Fruit fly (Drosophila melanogaster) whole organism, embryonic: ENCODE data around the gene CG15425.

Source experiments
- Atf-2 ChIP-seq: fragments of 200-800 bp; sonication (Bioruptor generic); optimal IDR thresholded peaks from 2 replicates; lab custom pipeline; 2016; ENCODE audit warnings: missing biosample characterization, missing genetic modification characterization
- CG10543 ChIP-seq: fragments of 200-800 bp; sonication (Bioruptor generic); optimal IDR thresholded peaks from 3 replicates; lab custom pipeline; 2017; ENCODE audit warnings: missing biosample characterization, mild to moderate bottlenecking, missing genetic modification characterization, moderate library complexity
- CG12155 ChIP-seq: fragments of 200-800 bp; sonication (Bioruptor generic); optimal IDR thresholded peaks from 3 replicates; lab custom pipeline; 2016; ENCODE audit warnings: missing biosample characterization, missing genetic modification characterization
- CG13775 ChIP-seq: fragments of 200-800 bp; sonication (Bioruptor generic); optimal IDR thresholded peaks from 3 replicates; lab custom pipeline; 2017; ENCODE audit warnings: missing biosample characterization, mild to moderate bottlenecking, missing genetic modification characterization
- CG17186 ChIP-seq: fragments of 200-800 bp; sonication (Bioruptor generic); optimal IDR thresholded peaks from 3 replicates; lab custom pipeline; 2017; ENCODE audit warnings: missing biosample characterization, missing genetic modification reagents, missing genetic modification characterization
- CG1792 ChIP-seq: fragments of 200-800 bp; sonication (Bioruptor generic); optimal IDR thresholded peaks from 2 replicates; lab custom pipeline; 2016; ENCODE audit warnings: missing biosample characterization, missing genetic modification characterization
- CG30431 ChIP-seq: fragments of 200-800 bp; sonication (Bioruptor generic); optimal IDR thresholded peaks from 2 replicates; lab custom pipeline; 2017; ENCODE audit warnings: missing biosample characterization, missing genetic modification characterization
- CG32532 ChIP-seq: fragments of 200-800 bp; sonication (Bioruptor generic); IDR thresholded peaks from 2 replicates; pipeline ENCODE4 v1.3.6; 2022; ENCODE audit warnings: missing biosample characterization, missing genetic modification characterization
- CG42726 ChIP-seq: fragments of 200-800 bp; sonication (Bioruptor generic); IDR thresholded peaks from 2 replicates; pipeline ENCODE4 v1.3.6; 2022; ENCODE audit warnings: missing biosample characterization, missing genetic modification characterization; ENCODE audit not compliant: partially characterized antibody
- CG4328 ChIP-seq: fragments of 200-800 bp; sonication (Bioruptor generic); optimal IDR thresholded peaks from 3 replicates; lab custom pipeline; 2017; ENCODE audit warnings: missing biosample characterization, missing genetic modification reagents, missing genetic modification characterization
- CG4404 ChIP-seq: fragments of 200-800 bp; sonication (Bioruptor generic); IDR thresholded peaks from 2 replicates; pipeline ENCODE4 v1.3.6; 2022; ENCODE audit warnings: missing biosample characterization, missing genetic modification characterization
- CG4617 ChIP-seq: fragments of 200-800 bp; sonication (Bioruptor generic); optimal IDR thresholded peaks from 3 replicates; lab custom pipeline; 2016; ENCODE audit warnings: missing biosample characterization, missing genetic modification characterization, borderline replicate concordance
- CG7372 ChIP-seq: fragments of 200-800 bp; sonication (Bioruptor generic); IDR thresholded peaks from 2 replicates; pipeline ENCODE4 v1.3.6; 2022; ENCODE audit warnings: missing biosample characterization, missing genetic modification characterization
- CG8388 ChIP-seq: fragments of 200-800 bp; sonication (Bioruptor generic); optimal IDR thresholded peaks from 2 replicates; lab custom pipeline; 2019; ENCODE audit warnings: missing biosample characterization, mild to moderate bottlenecking, missing genetic modification characterization, moderate library complexity
- CG9876 ChIP-seq: fragments of 200-800 bp; sonication (Bioruptor generic); optimal IDR thresholded peaks from 2 replicates; lab custom pipeline; 2016; ENCODE audit warnings: missing biosample characterization, missing genetic modification characterization
- CoRest ChIP-seq: fragments of 200-800 bp; sonication (Bioruptor generic); optimal IDR thresholded peaks from 3 replicates; lab custom pipeline; 2018; ENCODE audit warnings: missing biosample characterization, mild to moderate bottlenecking, missing genetic modification characterization, moderate library complexity
- Dfd ChIP-seq, 2 experiments: fragments of >200 bp; optimal IDR thresholded peaks; 2 replicates each; lab custom pipeline; 2017; ENCODE audit warnings: missing biosample characterization in 2 of 2, missing genetic modification characterization in 2 of 2
- Dp ChIP-seq: fragments of 200-800 bp; sonication (Bioruptor generic); optimal IDR thresholded peaks from 2 replicates; lab custom pipeline; 2018; ENCODE audit warnings: missing biosample characterization, mild to moderate bottlenecking, missing genetic modification characterization, moderate library complexity
- ERR ChIP-seq: fragments of 200-800 bp; sonication (Bioruptor generic); optimal IDR thresholded peaks from 2 replicates; lab custom pipeline; 2016; ENCODE audit warnings: missing biosample characterization, missing genetic modification characterization
- Eip74EF ChIP-seq, 2 experiments: fragments of 200-800 bp in 1 of 2; fragments of >200 bp in 1 of 2; sonication (Bioruptor generic) in 1 of 2; optimal IDR thresholded peaks; 2 replicates each; lab custom pipeline; 2017 to 2019; ENCODE audit warnings: missing biosample characterization in 2 of 2, missing genetic modification characterization in 2 of 2, mild to moderate bottlenecking in 1 of 2, moderate library complexity in 1 of 2
- Nf-YC ChIP-seq: fragments of 200-800 bp; optimal IDR thresholded peaks from 3 replicates; lab custom pipeline; 2019; ENCODE audit warnings: missing biosample characterization, mild to moderate bottlenecking, missing genetic modification characterization, moderate library complexity
- Oaz ChIP-seq: fragments of 200-800 bp; sonication (Bioruptor generic); IDR thresholded peaks from 2 replicates; pipeline ENCODE4 v1.3.6; 2022; ENCODE audit warnings: missing biosample characterization, missing genetic modification characterization
- Sin3A ChIP-seq: fragments of >200 bp; optimal IDR thresholded peaks from 2 replicates; lab custom pipeline; 2018
- TFAM ChIP-seq: fragments of 200-800 bp; sonication (Bioruptor generic); optimal IDR thresholded peaks from 2 replicates; lab custom pipeline; 2017; ENCODE audit warnings: missing biosample characterization, missing genetic modification characterization, inconsistent platforms
- Usf ChIP-seq: fragments of 200-800 bp; sonication (Bioruptor generic); optimal IDR thresholded peaks from 2 replicates; lab custom pipeline; 2017; ENCODE audit warnings: missing genotype, missing biosample characterization, missing genetic modification characterization
- amos ChIP-seq: fragments of 200-800 bp; sonication (Bioruptor generic); IDR thresholded peaks from 2 replicates; pipeline ENCODE4 v1.3.6; 2022; ENCODE audit warnings: missing biosample characterization, missing genetic modification characterization; ENCODE audit not compliant: partially characterized antibody
- aop ChIP-seq: fragments of 200-800 bp; sonication (Bioruptor generic); IDR thresholded peaks from 2 replicates; pipeline ENCODE4 v1.3.6; 2022; ENCODE audit warnings: missing biosample characterization, missing genetic modification characterization
- ash1 ChIP-seq: fragments of 200-800 bp; sonication (Bioruptor generic); optimal IDR thresholded peaks from 2 replicates; lab custom pipeline; 2018; ENCODE audit warnings: missing biosample characterization, mild to moderate bottlenecking, missing genetic modification characterization
- bcd ChIP-seq: fragments of 200-800 bp; sonication (Bioruptor generic); optimal IDR thresholded peaks from 2 replicates; lab custom pipeline; 2017; ENCODE audit warnings: missing biosample characterization, mild to moderate bottlenecking, missing genetic modification characterization
- br ChIP-seq: fragments of >200 bp; optimal IDR thresholded peaks from 2 replicates; lab custom pipeline; 2017
- corto ChIP-seq: fragments of 200-800 bp; sonication (Bioruptor generic); optimal IDR thresholded peaks from 2 replicates; lab custom pipeline; 2016; ENCODE audit warnings: missing biosample characterization, mild to moderate bottlenecking, missing genetic modification characterization, moderate library complexity
- crol ChIP-seq: fragments of 200-800 bp; sonication (Bioruptor generic); IDR thresholded peaks from 2 replicates; pipeline ENCODE4 v1.3.6; 2022; ENCODE audit warnings: missing biosample characterization, missing genetic modification characterization
- dati ChIP-seq: fragments of 200-800 bp; sonication (Bioruptor generic); IDR thresholded peaks from 2 replicates; pipeline ENCODE4 v1.3.6; 2022; ENCODE audit warnings: missing biosample characterization, missing genetic modification characterization
- dm ChIP-seq: fragments of 200-800 bp; sonication (Bioruptor generic); optimal IDR thresholded peaks from 3 replicates; lab custom pipeline; 2016; ENCODE audit warnings: missing biosample characterization, missing genetic modification characterization
- exex ChIP-seq: fragments of 200-800 bp; sonication (Bioruptor generic); optimal IDR thresholded peaks from 4 replicates; lab custom pipeline; 2018; ENCODE audit warnings: missing biosample characterization, mild to moderate bottlenecking, missing genetic modification characterization, moderate library complexity
- gce ChIP-seq: fragments of 200-800 bp; sonication (Bioruptor generic); IDR thresholded peaks from 3 replicates; pipeline ENCODE4 v1.3.6; 2022; ENCODE audit warnings: missing biosample characterization, missing genetic modification characterization
- hkb ChIP-seq, 2 experiments: fragments of 200-800 bp in 1 of 2; fragments of >200 bp in 1 of 2; sonication (Bioruptor generic) in 1 of 2; IDR thresholded peaks in 1 of 2; optimal IDR thresholded peaks in 1 of 2; 2 replicates each; pipeline versions ENCODE4 v1.3.6 to Lab custom; 2017 to 2022; ENCODE audit warnings: missing biosample characterization in 1 of 2, missing genetic modification characterization in 1 of 2
- inv ChIP-seq: fragments of 200-800 bp; sonication (Bioruptor generic); IDR thresholded peaks from 2 replicates; pipeline ENCODE4 v1.3.6; 2022; ENCODE audit warnings: missing biosample characterization, missing genetic modification characterization; ENCODE audit not compliant: partially characterized antibody
- klu ChIP-seq: fragments of 200-800 bp; sonication (Bioruptor generic); IDR thresholded peaks from 2 replicates; pipeline ENCODE4 v1.3.6; 2022; ENCODE audit warnings: missing biosample characterization, missing genetic modification characterization
- lola ChIP-seq, 3 experiments: fragments of >200 bp in 2 of 3; fragments of 200-800 bp in 1 of 3; sonication (Bioruptor generic) in 1 of 3; optimal IDR thresholded peaks; 2 replicates each; lab custom pipeline; 2017 to 2019; ENCODE audit warnings: missing biosample characterization in 3 of 3, missing genetic modification characterization in 3 of 3, mild to moderate bottlenecking in 1 of 3, moderate library complexity in 1 of 3
- pan ChIP-seq, 4 experiments: fragments of >200 bp in 3 of 4; fragments of 200-800 bp in 1 of 4; sonication (Bioruptor generic) in 1 of 4; optimal IDR thresholded peaks in 3 of 4; IDR thresholded peaks in 1 of 4; 2 replicates each; pipeline versions ENCODE4 v1.3.6 to Lab custom; 2017 to 2022; ENCODE audit warnings: missing biosample characterization in 2 of 4, missing genetic modification characterization in 2 of 4, mixed read lengths in 1 of 4
- pum ChIP-seq: fragments of 200-800 bp; sonication (Bioruptor generic); optimal IDR thresholded peaks from 2 replicates; lab custom pipeline; 2016; ENCODE audit warnings: missing biosample characterization, missing genetic modification characterization
- pzg ChIP-seq: fragments of 200-800 bp; sonication (Bioruptor generic); optimal IDR thresholded peaks from 3 replicates; lab custom pipeline; 2018; ENCODE audit warnings: missing biosample characterization, mild to moderate bottlenecking, missing genetic modification characterization, moderate library complexity
- schlank ChIP-seq: fragments of 200-800 bp; sonication (Bioruptor generic); optimal IDR thresholded peaks from 2 replicates; lab custom pipeline; 2018; ENCODE audit warnings: missing biosample characterization, mild to moderate bottlenecking, missing genetic modification characterization
- sna ChIP-seq: fragments of 200-800 bp; sonication (Bioruptor generic); IDR thresholded peaks from 2 replicates; pipeline ENCODE4 v1.3.6; 2022; ENCODE audit warnings: missing biosample characterization, missing genetic modification characterization; ENCODE audit not compliant: partially characterized antibody
- tin ChIP-seq: fragments of 200-800 bp; sonication (Bioruptor generic); optimal IDR thresholded peaks from 3 replicates; lab custom pipeline; 2016; ENCODE audit warnings: missing biosample characterization, missing genetic modification characterization
- tna ChIP-seq: fragments of 200-800 bp; sonication (Bioruptor generic); IDR thresholded peaks from 2 replicates; pipeline ENCODE4 v1.3.6; 2022; ENCODE audit warnings: missing biosample characterization, missing genetic modification characterization; ENCODE audit not compliant: partially characterized antibody
- unpg ChIP-seq: fragments of 200-800 bp; sonication (Bioruptor generic); optimal IDR thresholded peaks from 3 replicates; lab custom pipeline; 2018; ENCODE audit warnings: missing biosample characterization, mild to moderate bottlenecking, missing genetic modification characterization, moderate library complexity

The CG15425 gene

dm6 chr2L:4282681-4283343 lies 25.4 kb downstream of the CG15425 start, which contains the start of gene tutl (continued):
- TF ChIP-seq Dfd (GFP tag; optimal IDR thresholded peaks at IDR 0.05; lab: Kevin White, UChicago): no peak
- TF ChIP-seq Oaz (GFP tag; lab: Robert Waterston, UW): peak; percentile 50; the same call in 1 of the 2 replicates
- peak; percentile 74 for TF ChIP-seq CG8388
- no peak for TF ChIP-seq inv (GFP tag; lab: Robert Waterston, UW)
- TF ChIP-seq CG42726 (GFP tag; lab: Robert Waterston, UW): no peak; the same call in 1 of the 2 replicates
- TF ChIP-seq pzg: no peak
- peak; percentile 78 for TF ChIP-seq CG12155 (GFP tag; lab: Kevin White, UChicago)
- no peak for TF ChIP-seq aop (GFP tag; lab: Robert Waterston, UW)
- TF ChIP-seq Atf-2 (GFP tag; lab: Kevin White, UChicago): peak; percentile 86
- no peak for TF ChIP-seq tna (GFP tag; lab: Robert Waterston, UW)
- peak; percentile 58; the same call in 1 of the 2 replicates for TF ChIP-seq klu (GFP tag; lab: Robert Waterston, UW)
- peak; percentile 90 for TF ChIP-seq corto (GFP tag; lab: Kevin White, UChicago)
- no peak for TF ChIP-seq hkb (optimal IDR thresholded peaks at IDR 0.05; lab: Kevin White, UChicago)
- peak; percentile 85 for TF ChIP-seq hkb (GFP tag; IDR thresholded peaks at IDR 0.05; lab: Robert Waterston, UW)
- peak; percentile 47; the same call in 1 of the 2 replicates for TF ChIP-seq dati (GFP tag; lab: Robert Waterston, UW)
- TF ChIP-seq gce (GFP tag; lab: Robert Waterston, UW): peak; percentile 50; the same call in 2 of the 3 replicates
- no peak for TF ChIP-seq schlank (tag; lab: Kevin White, UChicago)
- no peak for TF ChIP-seq ash1 (GFP tag; lab: Kevin White, UChicago)
- TF ChIP-seq Usf (GFP tag; lab: Kevin White, UChicago): peak; percentile 67
- peak; percentile 84 for TF ChIP-seq unpg (GFP tag; lab: Kevin White, UChicago)
- 0 out of 2 replicates have a peak, but pooled peaks have one; percentile 18 for TF ChIP-seq crol (GFP tag; lab: Robert Waterston, UW)
- TF ChIP-seq amos (GFP tag; lab: Robert Waterston, UW): peak; percentile 52
- no peak for TF ChIP-seq exex
- TF ChIP-seq tin (GFP tag; lab: Kevin White, UChicago): peak; percentile 80
- no peak; the same call in 1 of the 2 replicates for TF ChIP-seq sna
- peak; percentile 71 for TF ChIP-seq CG1792 (GFP tag; lab: Kevin White, UChicago)
- TF ChIP-seq CG4404 (GFP tag; lab: Robert Waterston, UW): peak; percentile 82
- peak; percentile 83 for TF ChIP-seq bcd (GFP tag; lab: Kevin White, UChicago)
- no peak for TF ChIP-seq CG10543 (GFP tag; lab: Kevin White, UChicago)
- TF ChIP-seq pum: peak; percentile 89
- TF ChIP-seq TFAM (GFP tag; lab: Kevin White, UChicago): no peak
- no peak for TF ChIP-seq pan (optimal IDR thresholded peaks at IDR 0.05; lab: Kevin White, UChicago)
- TF ChIP-seq pan (GFP tag; optimal IDR thresholded peaks at IDR 0.05 in 1 of 2, IDR thresholded peaks at IDR 0.05 in 1 of 2): peak in 1 of 2 experiments; percentile 80
- peak; percentile 83 for TF ChIP-seq CG32532 (GFP tag; lab: Robert Waterston, UW)
- TF ChIP-seq Nf-YC: peak; percentile 12
- TF ChIP-seq br: no peak
- peak; percentile 82 for TF ChIP-seq CG13775 (GFP tag; lab: Kevin White, UChicago)
- peak; percentile 10 for TF ChIP-seq CG4328 (GFP tag; lab: Kevin White, UChicago)
- peak; percentile 84 for TF ChIP-seq CG30431 (GFP tag; lab: Kevin White, UChicago)
- TF ChIP-seq CG4617 (GFP tag; lab: Kevin White, UChicago): peak; percentile 71
- TF ChIP-seq Dp (GFP tag; lab: Kevin White, UChicago): no peak
- peak; percentile 76 for TF ChIP-seq CG9876 (GFP tag; lab: Kevin White, UChicago)
- TF ChIP-seq CoRest: peak; percentile 88
- TF ChIP-seq ERR (GFP tag; lab: Kevin White, UChicago): peak; percentile 70
- TF ChIP-seq Sin3A: no peak
- peak; percentile 14 for TF ChIP-seq CG17186 (GFP tag; lab: Kevin White, UChicago)
- peak; percentile 51 for TF ChIP-seq CG7372 (GFP tag; lab: Robert Waterston, UW)
- TF ChIP-seq Eip74EF (GFP tag; optimal IDR thresholded peaks at IDR 0.05; lab: Kevin White, UChicago): peak in 1 of 2 experiments; percentile 52
- TF ChIP-seq lola (GFP tag; optimal IDR thresholded peaks at IDR 0.05; lab: Kevin White, UChicago): peak in 1 of 3 experiments; percentile 88
- peak; percentile 52 for TF ChIP-seq dm (GFP tag; lab: Kevin White, UChicago)
